Fruit fly (Drosophila melanogaster) S2 (cell line): ENCODE data around the gene CG6495.

Experiments
- CG8478 ChIP-seq: fragments of >200 bp; optimal IDR thresholded peaks from 2 replicates; lab custom pipeline; 2018
- CTCF ChIP-seq, 2 experiments: fragments of >200 bp; optimal IDR thresholded peaks; 2 replicates each; lab custom pipeline; 2018

DNA sequence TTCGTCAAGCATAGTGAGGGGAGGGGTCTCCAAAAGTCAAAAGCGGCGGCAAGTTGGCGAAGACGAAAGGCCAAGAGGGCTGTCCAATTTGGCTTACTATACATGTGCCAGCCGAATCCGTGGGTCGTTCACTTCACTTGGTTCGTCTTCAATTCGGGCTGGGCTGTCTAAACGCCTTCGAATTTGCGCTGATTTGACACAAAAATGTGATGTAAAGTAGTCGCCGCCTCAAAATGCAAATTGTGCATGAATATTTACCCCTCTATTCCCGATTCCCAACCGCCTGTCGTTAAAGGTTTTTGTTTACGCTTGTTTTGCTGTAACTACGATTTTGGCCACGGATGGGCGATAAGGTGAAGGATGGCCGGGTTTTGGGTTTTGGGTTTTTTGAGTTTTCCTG is 34.8 kb downstream of the CG6495 start:
- TF ChIP-seq CG8478 (lab: Kevin White, UChicago): no peak
- TF ChIP-seq CTCF (optimal IDR thresholded peaks at IDR 0.05; lab: Kevin White, UChicago): no peak
